Fruit fly (Drosophila melanogaster) whole organism, embryonic: ENCODE data around the gene CG8051.

ENCODE experiments used
- Antp ChIP-seq: fragments of 200-800 bp; sonication (Bioruptor generic); optimal IDR thresholded peaks from 3 replicates; lab custom pipeline; 2016; ENCODE audit warnings: missing biosample characterization, missing genetic modification characterization
- CG10366 ChIP-seq: fragments of 200-800 bp; sonication (Bioruptor generic); IDR thresholded peaks from 2 replicates; pipeline ENCODE4 v1.3.6; 2022; ENCODE audit warnings: missing biosample characterization, missing genetic modification characterization
- CG12155 ChIP-seq: fragments of 200-800 bp; sonication (Bioruptor generic); optimal IDR thresholded peaks from 3 replicates; lab custom pipeline; 2016; ENCODE audit warnings: missing biosample characterization, missing genetic modification characterization
- CG12236 ChIP-seq: fragments of 200-800 bp; sonication (Bioruptor generic); optimal IDR thresholded peaks from 2 replicates; lab custom pipeline; 2016; ENCODE audit warnings: missing biosample characterization, missing genetic modification characterization
- CG12769 ChIP-seq: fragments of 200-800 bp; sonication (Bioruptor generic); optimal IDR thresholded peaks from 2 replicates; lab custom pipeline; 2019; ENCODE audit warnings: missing biosample characterization, mild to moderate bottlenecking, missing genetic modification characterization, moderate library complexity
- CG12942 ChIP-seq: fragments of 200-800 bp; sonication (Bioruptor generic); optimal IDR thresholded peaks from 3 replicates; lab custom pipeline; 2016; ENCODE audit warnings: missing biosample characterization, missing genetic modification characterization
- CG14667 ChIP-seq: fragments of 200-800 bp; sonication (Bioruptor generic); IDR thresholded peaks from 2 replicates; pipeline ENCODE4 v1.3.6; 2022; ENCODE audit warnings: missing biosample characterization, missing genetic modification characterization
- CG15011 ChIP-seq: fragments of 200-800 bp; sonication (Bioruptor generic); optimal IDR thresholded peaks from 3 replicates; lab custom pipeline; 2018; ENCODE audit warnings: missing biosample characterization, mild to moderate bottlenecking, missing genetic modification characterization
- CG15073 ChIP-seq: fragments of 200-800 bp; sonication (Bioruptor generic); optimal IDR thresholded peaks from 2 replicates; lab custom pipeline; 2016; ENCODE audit warnings: missing biosample characterization, missing genetic modification characterization
- CG17359 ChIP-seq: fragments of 200-800 bp; sonication (Bioruptor generic); optimal IDR thresholded peaks from 3 replicates; lab custom pipeline; 2018; ENCODE audit warnings: missing biosample characterization, mild to moderate bottlenecking, missing genetic modification characterization, moderate library complexity
- CG2116 ChIP-seq: fragments of 200-800 bp; sonication (Bioruptor generic); optimal IDR thresholded peaks from 3 replicates; lab custom pipeline; 2018; ENCODE audit warnings: missing biosample characterization, mild to moderate bottlenecking, missing genetic modification characterization
- CG32772 ChIP-seq: fragments of 200-800 bp; sonication (Bioruptor generic); IDR thresholded peaks from 2 replicates; pipeline ENCODE4 v1.3.6; 2022; ENCODE audit warnings: missing biosample characterization, missing genetic modification characterization
- CG33557 ChIP-seq: fragments of 200-800 bp; sonication (Bioruptor generic); optimal IDR thresholded peaks from 2 replicates; lab custom pipeline; 2019; ENCODE audit warnings: missing biosample characterization, mild to moderate bottlenecking, missing genetic modification characterization, moderate library complexity
- CG3838 ChIP-seq: fragments of 200-800 bp; sonication (Bioruptor generic); optimal IDR thresholded peaks from 3 replicates; lab custom pipeline; 2016; ENCODE audit warnings: missing biosample characterization, missing genetic modification characterization
- CG4404 ChIP-seq: fragments of 200-800 bp; sonication (Bioruptor generic); IDR thresholded peaks from 2 replicates; pipeline ENCODE4 v1.3.6; 2022; ENCODE audit warnings: missing biosample characterization, missing genetic modification characterization
- CG4707 ChIP-seq: fragments of 200-800 bp; sonication (Bioruptor generic); optimal IDR thresholded peaks from 2 replicates; lab custom pipeline; 2018; ENCODE audit warnings: missing biosample characterization, mild to moderate bottlenecking, missing genetic modification characterization, moderate library complexity
- CG5180 ChIP-seq: fragments of 200-800 bp; sonication (Bioruptor generic); optimal IDR thresholded peaks from 3 replicates; lab custom pipeline; 2017; ENCODE audit warnings: missing biosample characterization, missing genetic modification characterization, mild to moderate bottlenecking, moderate library complexity, missing genetic modification reagents
- CG6254 ChIP-seq: fragments of 200-800 bp; sonication (Bioruptor generic); optimal IDR thresholded peaks from 3 replicates; lab custom pipeline; 2017; ENCODE audit warnings: mild to moderate bottlenecking, missing biosample characterization, missing genetic modification reagents, missing genetic modification characterization
- CG6854 ChIP-seq: fragments of 200-800 bp; sonication (Bioruptor generic); optimal IDR thresholded peaks from 3 replicates; lab custom pipeline; 2017; ENCODE audit warnings: missing biosample characterization, mild to moderate bottlenecking, missing genetic modification characterization
- CG7357 ChIP-seq: fragments of 200-800 bp; sonication (Bioruptor generic); IDR thresholded peaks from 3 replicates; pipeline ENCODE4 v1.3.6; 2022; ENCODE audit warnings: missing biosample characterization, missing genetic modification characterization
- CG8290 ChIP-seq, 3 experiments: fragments of 200-800 bp; sonication (Bioruptor generic); optimal IDR thresholded peaks; 2 replicates each; lab custom pipeline; 2016 to 2019; ENCODE audit warnings: missing biosample characterization in 3 of 3, missing genetic modification characterization in 3 of 3, mild to moderate bottlenecking in 2 of 3, moderate library complexity in 1 of 3
- CG9876 ChIP-seq: fragments of 200-800 bp; sonication (Bioruptor generic); optimal IDR thresholded peaks from 2 replicates; lab custom pipeline; 2016; ENCODE audit warnings: missing biosample characterization, missing genetic modification characterization
- CoRest ChIP-seq: fragments of 200-800 bp; sonication (Bioruptor generic); optimal IDR thresholded peaks from 3 replicates; lab custom pipeline; 2018; ENCODE audit warnings: missing biosample characterization, mild to moderate bottlenecking, missing genetic modification characterization, moderate library complexity
- Dll ChIP-seq: fragments of 200-800 bp; sonication (Bioruptor generic); IDR thresholded peaks from 4 replicates; pipeline ENCODE4 v1.3.6; 2022; ENCODE audit warnings: missing biosample characterization, missing genetic modification characterization; ENCODE audit not compliant: partially characterized antibody
- E2f1 ChIP-seq: fragments of 200-800 bp; sonication (Bioruptor generic); IDR thresholded peaks from 2 replicates; pipeline ENCODE4 v1.3.6; 2022; ENCODE audit warnings: missing biosample characterization, missing genetic modification characterization
- Fer1 ChIP-seq: fragments of 200-800 bp; sonication (Bioruptor generic); optimal IDR thresholded peaks from 2 replicates; lab custom pipeline; 2017; ENCODE audit warnings: missing biosample characterization, mild to moderate bottlenecking, missing genetic modification characterization
- Gug ChIP-seq: fragments of 200-800 bp; sonication (Bioruptor generic); IDR thresholded peaks from 4 replicates; pipeline ENCODE4 v1.3.6; 2022; ENCODE audit warnings: missing biosample characterization, missing genetic modification characterization
- Hsf ChIP-seq: fragments of 200-800 bp; sonication (Bioruptor generic); optimal IDR thresholded peaks from 3 replicates; lab custom pipeline; 2016; ENCODE audit warnings: missing biosample characterization, missing genetic modification characterization
- Mes4 ChIP-seq: fragments of 200-800 bp; sonication (Bioruptor generic); optimal IDR thresholded peaks from 2 replicates; lab custom pipeline; 2016; ENCODE audit warnings: missing biosample characterization, missing genetic modification characterization
- NC2β ChIP-seq: fragments of 200-800 bp; sonication (Bioruptor generic); optimal IDR thresholded peaks from 2 replicates; lab custom pipeline; 2016; ENCODE audit warnings: missing biosample characterization, missing genetic modification characterization
- Nf-YB ChIP-seq: fragments of 200-800 bp; sonication (Bioruptor generic); optimal IDR thresholded peaks from 3 replicates; lab custom pipeline; 2019; ENCODE audit warnings: missing biosample characterization, mild to moderate bottlenecking, missing genetic modification characterization, moderate library complexity
- Optix ChIP-seq: fragments of 200-800 bp; sonication (Bioruptor generic); IDR thresholded peaks from 3 replicates; pipeline ENCODE4 v1.3.6; 2022; ENCODE audit warnings: missing biosample characterization, missing genetic modification characterization
- Poxn ChIP-seq: fragments of 200-800 bp; sonication (Bioruptor generic); IDR thresholded peaks from 2 replicates; pipeline ENCODE4 v1.3.6; 2022; ENCODE audit warnings: missing biosample characterization, missing genetic modification characterization
- Rfx ChIP-seq: fragments of 200-800 bp; sonication (Bioruptor generic); IDR thresholded peaks from 2 replicates; pipeline ENCODE4 v1.3.6; 2022; ENCODE audit warnings: missing biosample characterization, missing genetic modification characterization
- Trl ChIP-seq, 3 experiments: fragments of >200 bp in 2 of 3; fragments of 200-800 bp in 1 of 3; sonication (Bioruptor generic) in 1 of 3; optimal IDR thresholded peaks; 2 replicates in 1 of 3; 3 replicates in 2 of 3; lab custom pipeline; 2016 to 2017; ENCODE audit warnings: missing biosample characterization in 1 of 3, missing genetic modification characterization in 1 of 3
- ase ChIP-seq: fragments of 200-800 bp; sonication (Bioruptor generic); IDR thresholded peaks from 3 replicates; pipeline ENCODE4 v1.3.6; 2022; ENCODE audit warnings: missing biosample characterization, missing genetic modification characterization
- bcd ChIP-seq: fragments of 200-800 bp; sonication (Bioruptor generic); optimal IDR thresholded peaks from 2 replicates; lab custom pipeline; 2017; ENCODE audit warnings: missing biosample characterization, mild to moderate bottlenecking, missing genetic modification characterization
- chm ChIP-seq: fragments of 200-800 bp; sonication (Bioruptor generic); IDR thresholded peaks from 2 replicates; pipeline ENCODE4 v1.3.6; 2022; ENCODE audit warnings: missing biosample characterization, missing genetic modification characterization
- chn ChIP-seq: fragments of 200-800 bp; sonication (Bioruptor generic); optimal IDR thresholded peaks from 2 replicates; lab custom pipeline; 2016; ENCODE audit warnings: missing biosample characterization, missing genetic modification characterization
- crol ChIP-seq: fragments of 200-800 bp; sonication (Bioruptor generic); IDR thresholded peaks from 2 replicates; pipeline ENCODE4 v1.3.6; 2022; ENCODE audit warnings: missing biosample characterization, missing genetic modification characterization
- dpn ChIP-seq, 2 experiments: fragments of 200-800 bp; sonication (Bioruptor generic); optimal IDR thresholded peaks; 3 replicates each; lab custom pipeline; 2016; ENCODE audit warnings: missing biosample characterization in 2 of 2, missing genetic modification characterization in 2 of 2
- ems ChIP-seq: fragments of 200-800 bp; sonication (Bioruptor generic); optimal IDR thresholded peaks from 3 replicates; lab custom pipeline; 2016; ENCODE audit warnings: missing biosample characterization, missing genetic modification characterization
- lab ChIP-seq: fragments of 200-800 bp; sonication (Bioruptor generic); optimal IDR thresholded peaks from 3 replicates; lab custom pipeline; 2017; ENCODE audit warnings: missing biosample characterization, missing genetic modification characterization, mild to moderate bottlenecking, moderate library complexity, missing genetic modification reagents
- pnt ChIP-seq: fragments of 200-800 bp; sonication (Bioruptor generic); optimal IDR thresholded peaks from 3 replicates; lab custom pipeline; 2016; ENCODE audit warnings: missing biosample characterization, missing genetic modification characterization
- sr ChIP-seq: fragments of 200-800 bp; sonication (Bioruptor generic); IDR thresholded peaks from 3 replicates; pipeline ENCODE4 v1.3.6; 2022; ENCODE audit warnings: missing biosample characterization, missing genetic modification characterization
- tio ChIP-seq: fragments of 200-800 bp; sonication (Bioruptor generic); optimal IDR thresholded peaks from 2 replicates; lab custom pipeline; 2017; ENCODE audit warnings: missing biosample characterization, missing genetic modification characterization, inconsistent platforms
- tx ChIP-seq: fragments of 200-800 bp; sonication (Bioruptor generic); optimal IDR thresholded peaks from 2 replicates; lab custom pipeline; 2016; ENCODE audit warnings: missing biosample characterization, missing genetic modification characterization
- z ChIP-seq: fragments of 200-800 bp; sonication (Bioruptor generic); IDR thresholded peaks from 3 replicates; pipeline ENCODE4 v1.3.6; 2022; ENCODE audit warnings: missing biosample characterization, missing genetic modification characterization
- zen2 ChIP-seq: fragments of 200-800 bp; sonication (Bioruptor generic); IDR thresholded peaks from 3 replicates; pipeline ENCODE4 v1.3.6; 2022; ENCODE audit warnings: missing biosample characterization, missing genetic modification characterization; ENCODE audit not compliant: partially characterized antibody
- zf30C ChIP-seq: fragments of 200-800 bp; sonication (Bioruptor generic); optimal IDR thresholded peaks from 3 replicates; lab custom pipeline; 2018; ENCODE audit warnings: missing biosample characterization, mild to moderate bottlenecking, missing genetic modification characterization

CG8051 gene

dm6 chrX:19348835-19349466, 41.2 kb upstream of the CG8051 start (continued):
- TF ChIP-seq pnt (GFP tag; lab: Kevin White, UChicago) (no peak), CG6854 (no peak), CG32772 (no peak), Fer1 (GFP tag; lab: Kevin White, UChicago) (no peak), CG4707 (no peak), zf30C (GFP tag; lab: Kevin White, UChicago) (peak; percentile 51), lab (no peak), chm (GFP tag; lab: Robert Waterston, UW) (no peak), NC2β (peak; percentile 48), chn (GFP tag; lab: Kevin White, UChicago) (no peak), Nf-YB (GFP tag; lab: Kevin White, UChicago) (peak; percentile 25), Dll (GFP tag; lab: Robert Waterston, UW) (no peak), CG5180 (GFP tag; lab: Kevin White, UChicago) (no peak), CG2116 (GFP tag; lab: Kevin White, UChicago) (peak; percentile 28), ems (no peak), Optix (GFP tag; lab: Robert Waterston, UW) (no peak), CG15011 (no peak), Antp (GFP tag; lab: Kevin White, UChicago) (no peak), CG8290 (GFP tag; optimal IDR thresholded peaks at IDR 0.05; lab: Kevin White, UChicago) (no peak), CG8290 (tag; optimal IDR thresholded peaks at IDR 0.05; lab: Kevin White, UChicago) (peak in 1 of 2 experiments; percentile 24), CoRest (tag; lab: Kevin White, UChicago) (peak; percentile 34), CG12155 (GFP tag; lab: Kevin White, UChicago) (no peak), CG12769 (tag; lab: Kevin White, UChicago) (peak; percentile 42), ase (GFP tag; lab: Robert Waterston, UW) (no peak), CG10366 (GFP tag; lab: Robert Waterston, UW) (no peak), tio (GFP tag; lab: Kevin White, UChicago) (peak; percentile 35), Hsf (peak; percentile 28), CG6254 (no peak), CG15073 (GFP tag; lab: Kevin White, UChicago) (no peak), tx (GFP tag; lab: Kevin White, UChicago) (peak; percentile 44), CG14667 (no peak), CG4404 (no peak), CG7357 (GFP tag; lab: Robert Waterston, UW) (no peak), z (GFP tag; lab: Robert Waterston, UW) (no peak), zen2 (GFP tag; lab: Robert Waterston, UW) (no peak), crol (no peak), CG33557 (GFP tag; lab: Kevin White, UChicago) (no peak), CG3838 (GFP tag; lab: Kevin White, UChicago) (no peak), CG9876 (GFP tag; lab: Kevin White, UChicago) (no peak), dpn (GFP tag; optimal IDR thresholded peaks at IDR 0.05; lab: Kevin White, UChicago) (peak in 1 of 2 experiments; percentile 59), CG17359 (tag; lab: Kevin White, UChicago) (no peak), E2f1 (GFP tag; lab: Robert Waterston, UW) (no peak), Mes4 (no peak), CG12942 (peak; percentile 3), Gug (GFP tag; lab: Robert Waterston, UW) (no peak), Poxn (no peak), CG12236 (GFP tag; lab: Kevin White, UChicago) (no peak), Trl (optimal IDR thresholded peaks at IDR 0.05; lab: Kevin White, UChicago) (no peak), Trl (GFP tag; optimal IDR thresholded peaks at IDR 0.05; lab: Kevin White, UChicago) (no peak), sr (GFP tag; lab: Robert Waterston, UW) (no peak), Rfx (GFP tag; lab: Robert Waterston, UW) (peak; percentile 48; the same call in 1 of the 2 replicates), bcd (no peak)
